Fruit fly (Drosophila melanogaster): Measurements from ENCODE around the gene bur.

The bur gene

dm6 chr2L:21214961-21215362, 35.5 kb upstream of the bur start (continued):
- TF ChIP-seq CG12659 (GFP tag; optimal IDR thresholded peaks at IDR 0.05) (no peak), Hsf (GFP tag; optimal IDR thresholded peaks at IDR 0.05) (no peak), fd64A (GFP tag; optimal IDR thresholded peaks at IDR 0.05) (no peak), pita (GFP tag; optimal IDR thresholded peaks at IDR 0.05) (no peak), toy (GFP tag; IDR thresholded peaks at IDR 0.05) (0 out of 2 replicates have a peak, but pooled peaks have one; percentile 11), CG3407 (GFP tag; optimal IDR thresholded peaks at IDR 0.05) (peak; percentile 31), corto (GFP tag; optimal IDR thresholded peaks at IDR 0.05) (no peak), CG1603 (tag; optimal IDR thresholded peaks at IDR 0.05) (peak; percentile 34), CG6654 (GFP tag; optimal IDR thresholded peaks at IDR 0.05) (no peak), CG1233 (GFP tag; optimal IDR thresholded peaks at IDR 0.05) (peak; percentile 27), CG11085 (GFP tag; IDR thresholded peaks at IDR 0.05) (peak; percentile 42), CG4820 (GFP tag; optimal IDR thresholded peaks at IDR 0.05) (peak; percentile 1), bab2 (GFP tag; optimal IDR thresholded peaks at IDR 0.05) (peak; percentile 26), CG7928 (GFP tag; optimal IDR thresholded peaks at IDR 0.05) (no peak), Bgb (GFP tag; IDR thresholded peaks at IDR 0.05; ENCODE audit: partially characterized antibody) (peak; percentile 78), Ravus (GFP tag; IDR thresholded peaks at IDR 0.05) (no peak), zen2 (GFP tag; IDR thresholded peaks at IDR 0.05; ENCODE audit: partially characterized antibody) (peak; percentile 46; the same call in 1 of the 3 replicates), CG14050 (GFP tag; IDR thresholded peaks at IDR 0.05) (0 out of 3 replicates have a peak, but pooled peaks have one; percentile 12), inv (GFP tag; IDR thresholded peaks at IDR 0.05; ENCODE audit: partially characterized antibody) (no peak), E2f1 (GFP tag; IDR thresholded peaks at IDR 0.05) (0 out of 2 replicates have a peak, but pooled peaks have one; percentile 26), CG3847 (GFP tag; IDR thresholded peaks at IDR 0.05) (peak; percentile 42; the same call in 1 of the 2 replicates), CG16813 (GFP tag; IDR thresholded peaks at IDR 0.05; ENCODE audit: partially characterized antibody) (peak; percentile 32; the same call in 1 of the 3 replicates), CG17328 (GFP tag; IDR thresholded peaks at IDR 0.05) (peak; percentile 57), CHES-1-like (GFP tag; optimal IDR thresholded peaks at IDR 0.05) (peak; percentile 40), ATbp (GFP tag; optimal IDR thresholded peaks at IDR 0.05) (peak; percentile 13), CG5245 (GFP tag; optimal IDR thresholded peaks at IDR 0.05) (peak; percentile 62), D19A (tag; optimal IDR thresholded peaks at IDR 0.05) (peak; percentile 29), vvl (GFP tag; IDR thresholded peaks at IDR 0.05) (peak; percentile 51; the same call in 1 of the 2 replicates), onecut (GFP tag; IDR thresholded peaks at IDR 0.05) (peak; percentile 47), CG42726 (GFP tag; IDR thresholded peaks at IDR 0.05; ENCODE audit: partially characterized antibody) (peak; percentile 58), CG14014 (GFP tag; IDR thresholded peaks at IDR 0.05) (0 out of 2 replicates have a peak, but pooled peaks have one; percentile 17), peb (GFP tag; IDR thresholded peaks at IDR 0.05) (0 out of 2 replicates have a peak, but pooled peaks have one; percentile 7), jumu (GFP tag; optimal IDR thresholded peaks at IDR 0.05) (peak; percentile 43), CG3281 (GFP tag; optimal IDR thresholded peaks at IDR 0.05) (peak; percentile 30), Hmr (GFP tag; optimal IDR thresholded peaks at IDR 0.05) (peak; percentile 20), Jarid2 (GFP tag; optimal IDR thresholded peaks at IDR 0.05) (peak; percentile 76), nerfin-2 (GFP tag; IDR thresholded peaks at IDR 0.05; ENCODE audit: partially characterized antibody) (peak; percentile 21; the same call in 1 of the 2 replicates), pnt (GFP tag; optimal IDR thresholded peaks at IDR 0.05) (peak; percentile 22), NC2α (GFP tag; optimal IDR thresholded peaks at IDR 0.05) (peak; percentile 23), sima (GFP tag; optimal IDR thresholded peaks at IDR 0.05) (no peak), NFAT (GFP tag; IDR thresholded peaks at IDR 0.05) (peak; percentile 64), Xbp1 (GFP tag; optimal IDR thresholded peaks at IDR 0.05) (peak; percentile 26), dati (GFP tag; IDR thresholded peaks at IDR 0.05) (no peak), Pdp1 (GFP tag; optimal IDR thresholded peaks at IDR 0.05) (peak in 1 of 2 experiments; percentile 40), CG1529 (GFP tag; optimal IDR thresholded peaks at IDR 0.05) (peak; percentile 31), CG16863 (GFP tag; optimal IDR thresholded peaks at IDR 0.05) (peak; percentile 31), lov (optimal IDR thresholded peaks at IDR 0.05) (no peak), lov (GFP tag; IDR thresholded peaks at IDR 0.05) (no peak; the same call in 2 of the 3 replicates), amos (GFP tag; IDR thresholded peaks at IDR 0.05; ENCODE audit: partially characterized antibody) (peak; percentile 53; the same call in 1 of the 2 replicates), Ptx1 (GFP tag; IDR thresholded peaks at IDR 0.05) (0 out of 2 replicates have a peak, but pooled peaks have one; percentile 27)

Measured in whole organism, embryonic.